Worm (Caenorhabditis elegans) whole organism, early embryonic: ENCODE measurements around the gene T10H4.13.

Experiments used
- ama-1 ChIP-seq: fragments of 150-350 bp; optimal IDR thresholded peaks from 2 replicates; lab custom pipeline; 2014
- hmbx-1 ChIP-seq: sonication (generic microtip); optimal IDR thresholded peaks from 2 replicates; lab custom pipeline; 2016; ENCODE audit warnings: mild to moderate bottlenecking, missing genetic modification characterization, missing compliant biosample characterization
- scrt-1 ChIP-seq: fragments of 200-800 bp; sonication (Bioruptor generic); IDR thresholded peaks from 2 replicates; pipeline ENCODE4 v1.3.6; 2022; ENCODE audit warnings: missing genetic modification characterization, missing compliant biosample characterization

ce11 chrV:15252082-15252481, 15.2 kb downstream of the T10H4.13 start, which contains the start of gene srbc-76:
- TF ChIP-seq scrt-1 (GFP tag; lab: Robert Waterston, UW) (no peak), ama-1 (lab: Kevin White, UChicago) (no peak), hmbx-1 (no peak)
